Fruit fly (Drosophila melanogaster): ENCODE data around the gene Ada2b.

Ada2b gene

dm6 chr3R:8233370-8233773 is 6.9 kb downstream of the Ada2b start, which contains the start of gene PolI (continued):
- no peak for TF ChIP-seq Kr (GFP tag; optimal IDR thresholded peaks at IDR 0.05)
- TF ChIP-seq CG10654 (GFP tag; optimal IDR thresholded peaks at IDR 0.05), result peak; percentile 27
- TF ChIP-seq Myb (GFP tag; optimal IDR thresholded peaks at IDR 0.05), result peak; percentile 99
- TF ChIP-seq Oaz (GFP tag; IDR thresholded peaks at IDR 0.05), result no peak
- TF ChIP-seq da (GFP tag; optimal IDR thresholded peaks at IDR 0.05), result no peak
- peak; percentile 11 for TF ChIP-seq Xbp1 (GFP tag; optimal IDR thresholded peaks at IDR 0.05)
- TF ChIP-seq trem (tag; optimal IDR thresholded peaks at IDR 0.05), result peak; percentile 85
- peak; percentile 87 for TF ChIP-seq Dref (GFP tag; IDR thresholded peaks at IDR 0.05)
- no peak for TF ChIP-seq CG32767 (GFP tag; IDR thresholded peaks at IDR 0.05)
- no peak for TF ChIP-seq dmrt11E (tag; optimal IDR thresholded peaks at IDR 0.05)
- TF ChIP-seq sna (GFP tag; IDR thresholded peaks at IDR 0.05; ENCODE audit: partially characterized antibody), result peak; percentile 28; the same call in 1 of the 2 replicates
- TF ChIP-seq aop (GFP tag; IDR thresholded peaks at IDR 0.05), result no peak
- no peak for TF ChIP-seq CG12236 (GFP tag; optimal IDR thresholded peaks at IDR 0.05)
- no peak for TF ChIP-seq wek (GFP tag; optimal IDR thresholded peaks at IDR 0.05)
- TF ChIP-seq CG1024 (GFP tag; IDR thresholded peaks at IDR 0.05), result no peak
- TF ChIP-seq hbn (GFP tag; IDR thresholded peaks at IDR 0.05; ENCODE audit: partially characterized antibody), result 0 out of 2 replicates have a peak, but pooled peaks have one; percentile 30
- TF ChIP-seq CG8290 (GFP tag; optimal IDR thresholded peaks at IDR 0.05), result no peak
- TF ChIP-seq CG8290 (tag; optimal IDR thresholded peaks at IDR 0.05), result peak in 1 of 2 experiments; percentile 72
- peak in 1 of 2 experiments; percentile 14 for TF ChIP-seq Pdp1 (GFP tag; optimal IDR thresholded peaks at IDR 0.05)
- TF ChIP-seq Neu2 (GFP tag; optimal IDR thresholded peaks at IDR 0.05; ENCODE audit: borderline replicate concordance), result no peak
- TF ChIP-seq B-H2 (GFP tag; optimal IDR thresholded peaks at IDR 0.05), result peak; percentile 70
- TF ChIP-seq dmrt99B (tag; optimal IDR thresholded peaks at IDR 0.05), result no peak
- no peak for TF ChIP-seq H15 (GFP tag; IDR thresholded peaks at IDR 0.05)
- no peak for TF ChIP-seq vfl (GFP tag; optimal IDR thresholded peaks at IDR 0.05)
- TF ChIP-seq NFAT (GFP tag; IDR thresholded peaks at IDR 0.05), result peak; percentile 6; the same call in 1 of the 2 replicates
- no peak for TF ChIP-seq CG11093 (GFP tag; IDR thresholded peaks at IDR 0.05)
- no peak for TF ChIP-seq ash1 (GFP tag; optimal IDR thresholded peaks at IDR 0.05)
- peak; percentile 83 for TF ChIP-seq CG2116 (GFP tag; optimal IDR thresholded peaks at IDR 0.05)
- TF ChIP-seq nerfin-2 (GFP tag; IDR thresholded peaks at IDR 0.05; ENCODE audit: partially characterized antibody), result no peak
- TF ChIP-seq CG7928 (GFP tag; optimal IDR thresholded peaks at IDR 0.05), result no peak
- peak; percentile 34; the same call in 1 of the 2 replicates for TF ChIP-seq sob (GFP tag; IDR thresholded peaks at IDR 0.05)
- no peak for TF ChIP-seq TFAM (GFP tag; optimal IDR thresholded peaks at IDR 0.05)
- peak; percentile 59 for TF ChIP-seq CG12769 (tag; optimal IDR thresholded peaks at IDR 0.05)
- peak; percentile 96 for TF ChIP-seq Ets97D (GFP tag; optimal IDR thresholded peaks at IDR 0.05)
- peak; percentile 42 for TF ChIP-seq PHDP (tag; optimal IDR thresholded peaks at IDR 0.05)
- TF ChIP-seq grau (tag; optimal IDR thresholded peaks at IDR 0.05), result peak; percentile 12
- TF ChIP-seq ems (GFP tag; optimal IDR thresholded peaks at IDR 0.05), result peak; percentile 2
- TF ChIP-seq ssp (GFP tag; IDR thresholded peaks at IDR 0.05), result no peak
- TF ChIP-seq Hr51 (GFP tag; optimal IDR thresholded peaks at IDR 0.05), result peak in 1 of 2 experiments; percentile 10
- no peak for TF ChIP-seq schlank (tag; optimal IDR thresholded peaks at IDR 0.05)
- no peak for TF ChIP-seq Trl (optimal IDR thresholded peaks at IDR 0.05)
- no peak for TF ChIP-seq Trl (GFP tag; optimal IDR thresholded peaks at IDR 0.05)
- peak; percentile 62 for TF ChIP-seq sug (tag; optimal IDR thresholded peaks at IDR 0.05)
- no peak for TF ChIP-seq kni (GFP tag; optimal IDR thresholded peaks at IDR 0.05)
- TF ChIP-seq CG31224 (GFP tag; IDR thresholded peaks at IDR 0.05), result no peak
- peak; percentile 57 for TF ChIP-seq CG9797 (GFP tag; optimal IDR thresholded peaks at IDR 0.05)
- TF ChIP-seq bsh (GFP tag; optimal IDR thresholded peaks at IDR 0.05), result no peak
- TF ChIP-seq CHES-1-like (GFP tag; optimal IDR thresholded peaks at IDR 0.05), result peak; percentile 27
- TF ChIP-seq Deaf1 (tag; optimal IDR thresholded peaks at IDR 0.05), result no peak
- TF ChIP-seq CG12299 (tag; optimal IDR thresholded peaks at IDR 0.05), result no peak
- TF ChIP-seq peb (GFP tag; IDR thresholded peaks at IDR 0.05), result no peak
- TF ChIP-seq cas (GFP tag; IDR thresholded peaks at IDR 0.05), result no peak

Measured in whole organism, embryonic.